Comparison of ENCODE assay signal across 3 fruit fly cellular contexts in genomic region chr3L:14790849-14791646, dm6.
TF ChIP-seq lines count a peak whose summit lies in the region.

No protein-coding gene starts in this region.

- no peak for TF ChIP-seq CTCF in whole organism, embryonic (GFP tag; optimal IDR thresholded peaks at IDR 0.05; lab: Kevin White, UChicago)

TF ChIP-seq in whole organism, embryonic, 481 proteins besides CTCF, POLR2A, EP300 and RAD21 (continues in another document):
- TF ChIP-seq CG11695 (GFP tag; IDR thresholded peaks at IDR 0.05; lab: Robert Waterston, UW) (0 out of 3 replicates have a peak, but pooled peaks have one; percentile 14), B-H1 (GFP tag; IDR thresholded peaks at IDR 0.05; lab: Robert Waterston, UW) (peak; percentile 18; the same call in 1 of the 3 replicates), zf30C (GFP tag; optimal IDR thresholded peaks at IDR 0.05; lab: Kevin White, UChicago) (peak; percentile 87), Ptx1 (GFP tag; IDR thresholded peaks at IDR 0.05; lab: Robert Waterston, UW) (0 out of 2 replicates have a peak, but pooled peaks have one; percentile 17), ken (GFP tag; IDR thresholded peaks at IDR 0.05; lab: Robert Waterston, UW) (0 out of 3 replicates have a peak, but pooled peaks have one; percentile 29), CG17328 (GFP tag; IDR thresholded peaks at IDR 0.05; lab: Robert Waterston, UW) (peak; percentile 16; the same call in 1 of the 2 replicates), Aef1 (GFP tag; IDR thresholded peaks at IDR 0.05; lab: Robert Waterston, UW) (no peak), slbo (GFP tag; IDR thresholded peaks at IDR 0.05; lab: Robert Waterston, UW) (peak; percentile 58), CG43689 (GFP tag; IDR thresholded peaks at IDR 0.05; lab: Robert Waterston, UW) (no peak), al (GFP tag; IDR thresholded peaks at IDR 0.05; lab: Robert Waterston, UW) (0 out of 2 replicates have a peak, but pooled peaks have one; percentile 8), crol (GFP tag; IDR thresholded peaks at IDR 0.05; lab: Robert Waterston, UW) (peak; percentile 67), CG14710 (tag; optimal IDR thresholded peaks at IDR 0.05; lab: Kevin White, UChicago) (no peak), chif (GFP tag; optimal IDR thresholded peaks at IDR 0.05; lab: Kevin White, UChicago) (peak in 1 of 2 experiments; percentile 10), CG32532 (GFP tag; IDR thresholded peaks at IDR 0.05; lab: Robert Waterston, UW) (peak; percentile 47; the same call in 1 of the 2 replicates), Sry-β (GFP tag; optimal IDR thresholded peaks at IDR 0.05; lab: Kevin White, UChicago) (no peak), cwo (GFP tag; optimal IDR thresholded peaks at IDR 0.05; lab: Kevin White, UChicago) (no peak), Pdp1 (GFP tag; optimal IDR thresholded peaks at IDR 0.05; lab: Kevin White, UChicago) (peak in 1 of 2 experiments; percentile 63), ci (GFP tag; IDR thresholded peaks at IDR 0.05; lab: Robert Waterston, UW) (0 out of 3 replicates have a peak, but pooled peaks have one; percentile 25), Mad (GFP tag; optimal IDR thresholded peaks at IDR 0.05; lab: Kevin White, UChicago) (no peak), Awh (GFP tag; IDR thresholded peaks at IDR 0.05; lab: Robert Waterston, UW) (peak; percentile 57; the same call in 1 of the 2 replicates), CG4328 (GFP tag; optimal IDR thresholded peaks at IDR 0.05; lab: Kevin White, UChicago) (no peak), Drgx (GFP tag; IDR thresholded peaks at IDR 0.05; lab: Robert Waterston, UW) (0 out of 2 replicates have a peak, but pooled peaks have one; percentile 18), CG34376 (GFP tag; optimal IDR thresholded peaks at IDR 0.05; lab: Kevin White, UChicago) (no peak), Xrp1 (GFP tag; IDR thresholded peaks at IDR 0.05; lab: Robert Waterston, UW) (peak; percentile 25; the same call in 1 of the 2 replicates), CG14441 (GFP tag; IDR thresholded peaks at IDR 0.05; lab: Robert Waterston, UW) (peak; percentile 28; the same call in 1 of the 2 replicates), CG17802 (tag; optimal IDR thresholded peaks at IDR 0.05; lab: Kevin White, UChicago) (no peak), stc (GFP tag; IDR thresholded peaks at IDR 0.05; lab: Robert Waterston, UW) (peak; percentile 48; the same call in 1 of the 2 replicates)

TF ChIP-seq in whole organism, prepupa, 60 proteins besides CTCF, POLR2A, EP300 and RAD21:
- TF ChIP-seq CG15336 (GFP tag; IDR thresholded peaks at IDR 0.05; lab: Robert Waterston, UW) (peak; percentile 41; the same call in 1 of the 2 replicates), CG6163 (GFP tag; IDR thresholded peaks at IDR 0.05; lab: Robert Waterston, UW) (peak; percentile 68), dsx (GFP tag; optimal IDR thresholded peaks at IDR 0.05; lab: Kevin White, UChicago; ENCODE audit: poor library complexity, severe bottlenecking) (no peak), Gug (GFP tag; IDR thresholded peaks at IDR 0.05; lab: Robert Waterston, UW) (peak; percentile 38; the same call in 1 of the 2 replicates), Sox15 (GFP tag; optimal IDR thresholded peaks at IDR 0.05; lab: Kevin White, UChicago) (no peak), Hr38 (GFP tag; optimal IDR thresholded peaks at IDR 0.05; lab: Kevin White, UChicago) (no peak), eg (GFP tag; IDR thresholded peaks at IDR 0.05; lab: Robert Waterston, UW) (peak; percentile 61)
TF ChIP-seq in whole organism, prepupa: peak in this region for 4.

TF ChIP-seq in whole organism, pupa, 21 proteins besides CTCF, POLR2A, EP300 and RAD21:
- TF ChIP-seq D1 (tag; optimal IDR thresholded peaks at IDR 0.05; lab: Kevin White, UChicago) (no peak), fd96Ca (GFP tag; IDR thresholded peaks at IDR 0.05; lab: Robert Waterston, UW) (peak; percentile 58; the same call in 1 of the 3 replicates), CG17806 (tag; optimal IDR thresholded peaks at IDR 0.05; lab: Kevin White, UChicago) (no peak), Ets98B (GFP tag; IDR thresholded peaks at IDR 0.05; lab: Robert Waterston, UW) (peak; percentile 33; the same call in 1 of the 2 replicates), CG4496 (GFP tag; IDR thresholded peaks at IDR 0.05; lab: Robert Waterston, UW) (peak; percentile 63; the same call in 1 of the 3 replicates), gl (tag; optimal IDR thresholded peaks at IDR 0.05; lab: Kevin White, UChicago) (no peak), CG12605 (GFP tag; IDR thresholded peaks at IDR 0.05; lab: Robert Waterston, UW) (peak; percentile 48; the same call in 1 of the 2 replicates), CG10348 (GFP tag; IDR thresholded peaks at IDR 0.05; lab: Robert Waterston, UW) (no peak), CG14655 (GFP tag; optimal IDR thresholded peaks at IDR 0.05; lab: Kevin White, UChicago) (no peak), rn (GFP tag; IDR thresholded peaks at IDR 0.05; lab: Robert Waterston, UW) (peak; percentile 36; the same call in 1 of the 2 replicates), CG32121 (GFP tag; IDR thresholded peaks at IDR 0.05; lab: Robert Waterston, UW) (peak; percentile 56)

Comparison
In these comparisons a context has a peak if more than half of its experiments do, and no peak if none do; other contexts are left out.
1. Of the 7 proteins assayed by ChIP-seq in both whole organism, embryonic and whole organism, prepupa: peak only in whole organism, embryonic: none; only in whole organism, prepupa: Gug; in both: none; in neither: 6.